Worm (Caenorhabditis elegans) whole organism, L4 larva: Measurements from ENCODE around the gene H41C03.1.
"Not testable (repeated sequence)": the region's sequence is repeated elsewhere in the genome, so short reads cannot be mapped to it uniquely, and the experiment has no call there.

Source experiments
- F10B5.3 ChIP-seq: sonication (generic microtip); optimal IDR thresholded peaks from 2 replicates; lab custom pipeline; 2016; ENCODE audit warnings: mild to moderate bottlenecking, missing genetic modification characterization, missing compliant biosample characterization
- F44E2.7 ChIP-seq: fragments of 200-800 bp; sonication (Bioruptor generic); IDR thresholded peaks from 2 replicates; pipeline ENCODE4 v2.1.2; 2022; ENCODE audit warnings: missing genetic modification characterization, missing compliant biosample characterization
- F49E8.2 ChIP-seq: sonication (generic microtip); optimal IDR thresholded peaks from 2 replicates; lab custom pipeline; 2016; ENCODE audit warnings: missing compliant biosample characterization, mild to moderate bottlenecking, missing genetic modification characterization, borderline replicate concordance
- R02D3.7 ChIP-seq: fragments of 150-350 bp; sonication (generic microtip); optimal IDR thresholded peaks from 3 replicates; lab custom pipeline; 2014; ENCODE audit warnings: missing biosample characterization, missing genetic modification characterization
- T20F7.1 ChIP-seq: fragments of 200-800 bp; sonication (Bioruptor generic); optimal IDR thresholded peaks from 2 replicates; lab custom pipeline; 2018; ENCODE audit warnings: mild to moderate bottlenecking, missing genetic modification characterization, missing compliant biosample characterization
- T26A8.4 ChIP-seq: fragments of 200-800 bp; sonication (Bioruptor generic); IDR thresholded peaks from 2 replicates; pipeline ENCODE4 v1.3.6; 2022; ENCODE audit warnings: missing genetic modification characterization, missing compliant biosample characterization
- Y48G9A.11 ChIP-seq: fragments of 200-800 bp; sonication (Bioruptor generic); IDR thresholded peaks from 2 replicates; pipeline ENCODE4 v1.3.6; 2022; ENCODE audit warnings: missing genetic modification reagents, missing genetic modification characterization, missing compliant biosample characterization
- ZK337.2 ChIP-seq: fragments of 200-800 bp; sonication (Bioruptor generic); IDR thresholded peaks from 2 replicates; pipeline ENCODE4 v1.3.6; 2022; ENCODE audit warnings: missing genetic modification reagents, missing genetic modification characterization, missing compliant biosample characterization
- ZK546.5 ChIP-seq, 2 experiments: sonication (generic microtip); optimal IDR thresholded peaks; 2 replicates each; lab custom pipeline; 2017; ENCODE audit warnings: missing biosample characterization in 2 of 2, missing genetic modification characterization in 2 of 2
- aly-2 ChIP-seq: sonication (generic microtip); optimal IDR thresholded peaks from 2 replicates; lab custom pipeline; 2018; ENCODE audit warnings: missing biosample characterization, missing genetic modification characterization
- ama-1 ChIP-seq: fragments of 150-350 bp; optimal IDR thresholded peaks from 2 replicates; lab custom pipeline; 2014; ENCODE audit warnings: inconsistent platforms, mixed read lengths
- ceh-32 ChIP-seq: sonication (generic microtip); optimal IDR thresholded peaks from 2 replicates; lab custom pipeline; 2016; ENCODE audit warnings: mild to moderate bottlenecking, missing genetic modification characterization, missing compliant biosample characterization; ENCODE audit not compliant: poor library complexity
- ces-1 ChIP-seq: fragments of 150-350 bp; sonication (generic microtip); optimal IDR thresholded peaks from 4 replicates; lab custom pipeline; 2014; ENCODE audit warnings: missing biosample characterization, missing genetic modification reagents, missing genetic modification characterization
- ctbp-1 ChIP-seq: fragments of 200-800 bp; sonication (Bioruptor generic); IDR thresholded peaks from 2 replicates; pipeline ENCODE4 v1.3.6; 2022; ENCODE audit warnings: missing genetic modification reagents, missing genetic modification characterization, missing compliant biosample characterization
- daf-12 ChIP-seq: fragments of 150-350 bp; optimal IDR thresholded peaks from 2 replicates; lab custom pipeline; 2014; ENCODE audit warnings: missing biosample characterization, missing genetic modification reagents, missing genetic modification characterization
- daf-8 ChIP-seq: fragments of 200-800 bp; sonication (Bioruptor generic); IDR thresholded peaks from 2 replicates; pipeline ENCODE4 v1.3.6; 2022; ENCODE audit warnings: missing genetic modification characterization, missing compliant biosample characterization
- fkh-10 ChIP-seq: fragments of 150-350 bp; optimal IDR thresholded peaks from 2 replicates; lab custom pipeline; 2014; ENCODE audit warnings: missing biosample characterization, missing genetic modification reagents, missing genetic modification characterization
- hlh-30 ChIP-seq: sonication (generic microtip); optimal IDR thresholded peaks from 2 replicates; lab custom pipeline; 2017; ENCODE audit warnings: antibody characterized with exemption, mild to moderate bottlenecking, missing genetic modification characterization, missing compliant biosample characterization; ENCODE audit not compliant: insufficient read depth
- hmg-1.1 ChIP-seq: fragments of 200-800 bp; sonication (Bioruptor generic); IDR thresholded peaks from 2 replicates; pipeline ENCODE4 v1.3.6; 2022; ENCODE audit warnings: missing genetic modification reagents, missing genetic modification characterization, missing compliant biosample characterization
- jun-1 ChIP-seq: fragments of 150-350 bp; optimal IDR thresholded peaks from 2 replicates; lab custom pipeline; 2014; ENCODE audit warnings: missing biosample characterization, missing genetic modification reagents, missing genetic modification characterization
- lin-13 ChIP-seq: fragments of 150-350 bp; optimal IDR thresholded peaks from 2 replicates; lab custom pipeline; 2014; ENCODE audit warnings: missing biosample characterization, missing genetic modification reagents, missing genetic modification characterization
- lsy-2 ChIP-seq, 2 experiments: fragments of 150-350 bp in 1 of 2; sonication (generic microtip) in 1 of 2; optimal IDR thresholded peaks; 2 replicates each; lab custom pipeline; 2014 to 2017; ENCODE audit warnings: missing biosample characterization in 2 of 2, missing genetic modification characterization in 2 of 2
- madf-5 ChIP-seq, 2 experiments: fragments of 200-800 bp; sonication (Bioruptor generic); IDR thresholded peaks; 2 replicates each; pipeline ENCODE4 v1.3.6; 2022; ENCODE audit warnings: missing compliant biosample characterization in 2 of 2, missing genetic modification characterization in 2 of 2
- madf-9 ChIP-seq: fragments of 200-800 bp; sonication (Bioruptor generic); conservative IDR thresholded peaks from 2 replicates; pipeline ENCODE4 v1.3.6; 2022; ENCODE audit warnings: missing genetic modification reagents, missing genetic modification characterization, missing compliant biosample characterization
- mep-1 ChIP-seq: fragments of 150-350 bp; sonication (generic microtip); optimal IDR thresholded peaks from 3 replicates; lab custom pipeline; 2014; ENCODE audit warnings: missing biosample characterization, missing genetic modification characterization
- mxl-2 ChIP-seq: fragments of 200-800 bp; sonication (Bioruptor generic); conservative IDR thresholded peaks from 2 replicates; pipeline ENCODE4 v1.3.6; 2022; ENCODE audit warnings: missing genetic modification reagents, missing genetic modification characterization, missing compliant biosample characterization
- mxl-3 ChIP-seq: fragments of 200-800 bp; sonication (Bioruptor generic); optimal IDR thresholded peaks from 2 replicates; lab custom pipeline; 2018; ENCODE audit warnings: mild to moderate bottlenecking, missing genetic modification characterization, missing compliant biosample characterization
- nhr-102 ChIP-seq: sonication (generic microtip); optimal IDR thresholded peaks from 2 replicates; lab custom pipeline; 2016; ENCODE audit warnings: mild to moderate bottlenecking, missing genetic modification characterization, moderate library complexity, missing compliant biosample characterization
- nhr-41 ChIP-seq: fragments of 200-800 bp; sonication (Bioruptor generic); IDR thresholded peaks from 2 replicates; pipeline ENCODE4 v1.3.6; 2022; ENCODE audit warnings: missing genetic modification reagents, missing genetic modification characterization, missing compliant biosample characterization
- nhr-42 ChIP-seq: fragments of 200-800 bp; sonication (Bioruptor generic); IDR thresholded peaks from 2 replicates; pipeline ENCODE4 v1.3.6; 2022; ENCODE audit warnings: missing genetic modification characterization, missing compliant biosample characterization
- nhr-6 ChIP-seq: fragments of 150-350 bp; optimal IDR thresholded peaks from 2 replicates; lab custom pipeline; 2014; ENCODE audit warnings: missing biosample characterization, missing genetic modification characterization
- nhr-77 ChIP-seq: fragments of 150-350 bp; optimal IDR thresholded peaks from 2 replicates; lab custom pipeline; 2014; ENCODE audit warnings: missing biosample characterization, missing genetic modification characterization
- pha-4 ChIP-seq, 2 experiments: fragments of 150-350 bp in 1 of 2; fragments of 200-800 bp in 1 of 2; sonication (Bioruptor generic) in 1 of 2; IDR thresholded peaks in 1 of 2; optimal IDR thresholded peaks in 1 of 2; 2 replicates each; pipeline versions ENCODE4 v1.3.6 to Lab custom; 2014 to 2022; ENCODE audit warnings: missing genetic modification characterization in 2 of 2, missing genetic modification reagents in 2 of 2, missing biosample characterization in 1 of 2, missing compliant biosample characterization in 1 of 2
- php-3 ChIP-seq: fragments of 200-800 bp; sonication (Bioruptor generic); IDR thresholded peaks from 2 replicates; pipeline ENCODE4 v1.3.6; 2022; ENCODE audit warnings: missing genetic modification reagents, missing genetic modification characterization, missing compliant biosample characterization
- set-16 ChIP-seq: fragments of 200-800 bp; sonication (Bioruptor generic); IDR thresholded peaks from 2 replicates; pipeline ENCODE4 v1.3.6; 2022; ENCODE audit warnings: missing genetic modification reagents, missing genetic modification characterization, missing compliant biosample characterization
- spr-3 ChIP-seq: fragments of 200-800 bp; sonication (Bioruptor generic); optimal IDR thresholded peaks from 2 replicates; lab custom pipeline; 2018; ENCODE audit warnings: mild to moderate bottlenecking, missing genetic modification characterization, missing compliant biosample characterization
- unc-39 ChIP-seq: sonication (generic microtip); optimal IDR thresholded peaks from 2 replicates; lab custom pipeline; 2017; ENCODE audit warnings: missing biosample characterization, missing genetic modification characterization
- unc-62 ChIP-seq, 3 experiments: fragments of 150-350 bp in 1 of 3; sonication (generic microtip); optimal IDR thresholded peaks in 2 of 3; peaks in 1 of 3; 1 replicate in 1 of 3; 2 replicates in 2 of 3; lab custom pipeline; 2014 to 2017; ENCODE audit warnings: missing biosample characterization in 3 of 3, missing genetic modification characterization in 3 of 3, missing genetic modification reagents in 3 of 3, missing genotype in 1 of 3
- vab-7 ChIP-seq: fragments of 200-800 bp; sonication (Bioruptor generic); IDR thresholded peaks from 2 replicates; pipeline ENCODE4 v1.3.6; 2022; ENCODE audit warnings: missing genetic modification reagents, missing genetic modification characterization, missing compliant biosample characterization
- zag-1 ChIP-seq: fragments of 150-350 bp; optimal IDR thresholded peaks from 2 replicates; lab custom pipeline; 2014; ENCODE audit warnings: missing biosample characterization, missing genetic modification characterization
- zfp-3 ChIP-seq: fragments of 200-800 bp; sonication (Bioruptor generic); conservative IDR thresholded peaks from 2 replicates; pipeline ENCODE4 v1.3.6; 2022; ENCODE audit warnings: missing genetic modification reagents, missing genetic modification characterization, missing compliant biosample characterization
- zip-2 ChIP-seq: fragments of 150-350 bp; optimal IDR thresholded peaks from 2 replicates; lab custom pipeline; 2014; ENCODE audit warnings: missing biosample characterization, missing genetic modification characterization
- ztf-7 ChIP-seq: fragments of 150-350 bp; optimal IDR thresholded peaks from 2 replicates; lab custom pipeline; 2014; ENCODE audit warnings: missing biosample characterization, missing genetic modification characterization

The H41C03.1 gene

DNA sequence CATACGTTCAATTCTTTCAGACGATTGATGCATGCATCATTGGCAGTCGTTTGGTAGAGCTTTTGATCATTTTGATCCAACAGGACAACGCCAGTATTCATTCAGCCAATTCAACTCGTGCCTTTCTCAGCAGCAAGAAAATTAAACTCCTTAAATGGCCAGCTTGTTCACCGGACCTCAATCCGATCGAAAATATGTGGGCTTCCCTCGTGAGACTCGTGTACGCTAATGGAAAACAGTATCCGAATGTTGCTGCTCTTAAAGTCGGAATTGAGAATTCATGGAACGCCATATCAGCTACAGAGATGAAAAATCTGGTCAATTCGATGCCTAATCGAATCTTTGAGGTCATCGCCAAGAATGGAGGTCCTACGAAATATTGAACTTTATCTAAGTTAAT, 38.8 kb upstream of the H41C03.1 start, which contains the start of gene wago-5:
Gene wago-5 (minus strand): TSS at position 101 of the 400 bp plus-strand sequence.
- not testable (repeated sequence) for TF ChIP-seq nhr-77 (tag; lab: Kevin White, UChicago); ctbp-1 (GFP tag; lab: Robert Waterston, UW); madf-9 (GFP tag; lab: Robert Waterston, UW)

DNA sequence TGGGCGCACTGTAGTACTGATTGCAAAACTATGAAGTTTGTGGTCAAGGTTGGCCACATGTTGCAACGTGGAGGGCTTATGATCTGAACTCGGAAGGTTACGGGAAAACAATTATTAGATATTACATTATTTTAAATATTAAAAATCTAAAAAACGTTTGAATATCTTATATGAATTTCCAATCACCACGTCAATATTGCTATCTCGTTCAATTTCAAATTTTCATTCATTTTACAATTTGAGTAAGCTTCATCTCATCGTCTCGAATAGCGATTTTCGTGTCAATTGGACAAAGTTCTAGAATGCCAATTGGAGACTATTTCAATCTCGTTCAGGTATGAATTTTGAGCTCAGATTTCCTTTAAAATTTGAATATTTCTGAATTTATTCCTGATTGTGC, 37.9 kb upstream of the H41C03.1 start, which contains the start of gene ZK1248.20:
Gene ZK1248.20 (plus strand): TSS at position 301 of the 400 bp plus-strand sequence.
- TF ChIP-seq daf-8 (GFP tag; lab: Robert Waterston, UW) (no peak), ceh-32 (tag; lab: Kevin White, UChicago) (no peak), ZK546.5 (tag; optimal IDR thresholded peaks at IDR 0.05; lab: Kevin White, UChicago) (no peak), zfp-3 (GFP tag; lab: Robert Waterston, UW) (no peak), fkh-10 (GFP tag; lab: Kevin White, UChicago) (no peak), ces-1 (GFP tag; lab: Kevin White, UChicago) (no peak), mxl-2 (no peak), nhr-77 (tag; lab: Kevin White, UChicago) (no peak), lsy-2 (tag; optimal IDR thresholded peaks at IDR 0.05; lab: Kevin White, UChicago) (no peak), zip-2 (no peak), madf-9 (GFP tag; lab: Robert Waterston, UW) (no peak), F49E8.2 (tag; lab: Kevin White, UChicago) (no peak), Y48G9A.11 (GFP tag; lab: Robert Waterston, UW) (no peak)
- TF ChIP-seq, all 104 proteins: peak for 0

DNA sequence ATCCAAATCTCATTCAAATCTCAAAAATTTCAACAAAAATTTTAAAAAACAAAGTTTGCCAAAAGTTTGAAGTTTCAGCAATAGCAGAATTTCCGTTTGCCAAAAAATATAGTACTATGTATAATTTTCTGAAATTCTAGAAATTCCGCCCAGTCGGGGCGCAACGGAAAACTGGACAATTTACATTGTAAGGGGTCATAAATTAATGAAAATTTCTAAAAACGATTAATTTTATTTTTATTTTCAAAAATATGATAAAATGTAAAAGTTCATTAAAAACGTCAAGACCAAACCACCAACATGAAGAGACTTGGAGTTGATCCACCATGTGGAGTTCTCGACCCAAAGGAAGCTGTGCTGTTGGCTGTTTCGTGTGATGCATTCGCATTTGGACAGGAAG, 35.9 kb upstream of the H41C03.1 start, which contains the start of gene ZK1248.4:
Gene ZK1248.4 (plus strand): TSS at position 301 of the 400 bp plus-strand sequence.
- TF ChIP-seq pha-4 (GFP tag; IDR thresholded peaks at IDR 0.05; lab: Robert Waterston, UW) (no peak), pha-4 (tag; optimal IDR thresholded peaks at IDR 0.05; lab: Kevin White, UChicago) (no peak), zag-1 (tag; lab: Kevin White, UChicago) (no peak), unc-39 (tag; lab: Kevin White, UChicago) (no peak), ces-1 (GFP tag; lab: Kevin White, UChicago) (no peak), spr-3 (GFP tag; lab: Kevin White, UChicago) (no peak), ZK546.5 (tag; optimal IDR thresholded peaks at IDR 0.05; lab: Kevin White, UChicago) (no peak)

DNA sequence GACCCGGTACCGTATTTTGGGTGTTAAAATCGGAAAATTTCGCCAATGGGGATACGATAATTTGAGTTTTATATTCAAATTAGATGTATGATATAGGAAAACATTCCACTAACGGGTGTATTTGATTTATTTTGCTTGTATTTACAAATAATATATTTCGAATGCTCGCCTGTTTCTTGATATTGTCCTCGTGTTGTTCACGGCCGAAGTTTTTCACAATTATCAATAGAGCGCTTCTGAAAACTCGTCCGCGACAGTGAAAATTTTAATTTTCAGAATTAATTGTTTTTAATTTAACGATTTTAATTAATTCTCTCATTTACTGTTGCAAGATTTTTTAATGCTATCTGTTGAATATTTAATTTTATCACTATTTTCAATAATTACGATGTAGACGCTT, 34.6 kb upstream of the H41C03.1 start:
- TF ChIP-seq aly-2 (tag; lab: Kevin White, UChicago) (no peak), F10B5.3 (tag; lab: Kevin White, UChicago) (no peak), madf-5 (GFP tag; IDR thresholded peaks at IDR 0.05; lab: Robert Waterston, UW) (no peak), nhr-6 (no peak), jun-1 (no peak), mxl-3 (no peak), nhr-102 (tag; lab: Kevin White, UChicago) (no peak), ZK337.2 (GFP tag; lab: Robert Waterston, UW) (0 out of 2 replicates have a peak, but pooled peaks have one; percentile 62), php-3 (GFP tag; lab: Robert Waterston, UW) (no peak), lin-13 (GFP tag; lab: Kevin White, UChicago) (no peak), ztf-7 (tag; lab: Kevin White, UChicago) (no peak), zfp-3 (GFP tag; lab: Robert Waterston, UW) (no peak), nhr-41 (GFP tag; lab: Robert Waterston, UW) (no peak), unc-62 (GFP tag; optimal IDR thresholded peaks at IDR 0.05 in 1 of 2; lab: Kevin White, UChicago) (no peak), unc-62 (tag; optimal IDR thresholded peaks at IDR 0.05; lab: Kevin White, UChicago) (no peak), hlh-30 (tag; lab: Kevin White, UChicago) (no peak), R02D3.7 (no peak), set-16 (GFP tag; lab: Robert Waterston, UW) (no peak), nhr-42 (no peak), ama-1 (lab: Kevin White, UChicago) (no peak), ZK546.5 (tag; optimal IDR thresholded peaks at IDR 0.05; lab: Kevin White, UChicago) (no peak), F44E2.7 (GFP tag; lab: Robert Waterston, UW) (no peak), daf-12 (no peak), mep-1 (tag; lab: Kevin White, UChicago) (no peak), T26A8.4 (GFP tag; lab: Robert Waterston, UW) (no peak), vab-7 (0 out of 2 replicates have a peak, but pooled peaks have one; percentile 23), hmg-1.1 (GFP tag; lab: Robert Waterston, UW) (no peak), T20F7.1 (GFP tag; lab: Kevin White, UChicago) (no peak), fkh-10 (GFP tag; lab: Kevin White, UChicago) (no peak), ces-1 (GFP tag; lab: Kevin White, UChicago) (no peak)
